Worm (Caenorhabditis elegans): ENCODE data around the gene spd-3.

The spd-3 gene

DNA sequence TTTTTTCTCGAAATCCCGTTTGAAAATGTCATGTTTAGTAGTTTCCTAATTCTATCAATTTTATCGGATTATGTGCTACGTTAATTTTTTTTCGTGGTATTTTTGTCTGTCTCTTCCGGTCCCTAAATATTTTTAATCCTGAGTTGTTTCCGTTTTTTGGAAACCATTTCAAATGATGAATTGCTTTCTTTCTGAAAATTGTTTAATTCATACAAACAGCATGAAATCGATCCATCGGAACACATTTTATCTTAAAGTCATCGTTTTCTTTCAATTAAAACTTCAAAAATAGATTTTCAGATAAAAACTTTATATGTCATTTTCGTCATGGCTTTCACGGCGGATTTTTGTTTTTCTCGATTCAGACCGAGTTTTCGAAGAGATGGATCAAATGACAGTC lies at the start of gene spd-3:
TSS of gene spd-3 (plus strand) at position 301 of the 400 bp plus-strand sequence.
- no peak for TF ChIP-seq nhr-23 (tag; optimal IDR thresholded peaks at IDR 0.05)
- TF ChIP-seq ztf-11 (tag; optimal IDR thresholded peaks at IDR 0.05), result no peak
- TF ChIP-seq snpc-4 (tag; optimal IDR thresholded peaks at IDR 0.05), result no peak
- no peak for TF ChIP-seq ceh-82 (tag; optimal IDR thresholded peaks at IDR 0.05)
- no peak for TF ChIP-seq ama-1 (optimal IDR thresholded peaks at IDR 0.05)
- no peak for TF ChIP-seq nhr-6 (tag; optimal IDR thresholded peaks at IDR 0.05)
- no peak for TF ChIP-seq sma-9 (GFP tag; optimal IDR thresholded peaks at IDR 0.05)
- no peak for TF ChIP-seq sma-9 (tag; optimal IDR thresholded peaks at IDR 0.05)
- no peak for TF ChIP-seq ztf-1 (GFP tag; conservative IDR thresholded peaks at IDR 0.05)
- no peak for TF ChIP-seq peb-1 (tag; optimal IDR thresholded peaks at IDR 0.05)
- TF ChIP-seq C34F6.9 (tag; optimal IDR thresholded peaks at IDR 0.05), result no peak
- TF ChIP-seq gmeb-1 (tag; optimal IDR thresholded peaks at IDR 0.05), result no peak
- TF ChIP-seq nhr-129 (tag; optimal IDR thresholded peaks at IDR 0.05), result no peak
- TF ChIP-seq unc-39 (tag; optimal IDR thresholded peaks at IDR 0.05), result no peak
- no peak for TF ChIP-seq nhr-10 (tag; optimal IDR thresholded peaks at IDR 0.05)
- TF ChIP-seq skn-1 (tag; optimal IDR thresholded peaks at IDR 0.05), result no peak
- no peak for TF ChIP-seq R02D3.7 (tag; optimal IDR thresholded peaks at IDR 0.05)
- no peak for TF ChIP-seq ceh-16 (tag; optimal IDR thresholded peaks at IDR 0.05)
- TF ChIP-seq lin-11 (tag; optimal IDR thresholded peaks at IDR 0.05), result no peak

- TF ChIP-seq ztf-1 (GFP tag; conservative IDR thresholded peaks at IDR 0.05) (no peak), blmp-1 (tag; optimal IDR thresholded peaks at IDR 0.05; ENCODE audit: insufficient read depth) (no peak), Y55F3AM.14 (GFP tag; optimal IDR thresholded peaks at IDR 0.05) (no peak), skn-1 (tag; optimal IDR thresholded peaks at IDR 0.05) (no peak), ama-1 (optimal IDR thresholded peaks at IDR 0.05) (no peak), nhr-21 (tag; optimal IDR thresholded peaks at IDR 0.05) (no peak), nhr-25 (tag; optimal IDR thresholded peaks at IDR 0.05) (no peak), nhr-10 (tag; optimal IDR thresholded peaks at IDR 0.05) (no peak), R02D3.7 (tag; optimal IDR thresholded peaks at IDR 0.05) (no peak)
Observed at ce11 chrIV:6740190-6740589, 22.3 kb upstream of the spd-3 start, which contains the start of gene Y73B6A.3. Gene Y73B6A.3, minus strand, starts transcription at chrIV:6740290.

DNA sequence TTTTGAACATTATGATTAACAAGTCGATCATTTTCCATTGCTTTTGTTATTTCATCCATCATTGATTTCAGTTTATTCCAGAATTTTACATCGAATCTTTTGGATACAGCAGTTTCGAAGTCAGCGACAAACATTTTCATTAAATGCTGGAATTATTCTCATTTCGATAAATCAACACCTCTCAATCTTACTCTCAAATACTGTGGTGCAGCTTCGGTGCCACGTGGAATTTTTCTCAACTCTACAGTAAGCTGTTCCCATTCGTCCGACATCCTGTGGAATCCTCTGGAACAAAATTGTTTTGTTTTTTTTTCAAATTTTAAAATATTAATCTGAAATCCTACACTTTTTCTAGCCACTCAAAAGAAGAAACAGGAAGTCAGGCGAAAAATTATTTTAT lies 20.4 kb upstream of the spd-3 start, which contains the start of gene smg-7:
TSS of gene smg-7 (minus strand) at position 285 of the 400 bp plus-strand sequence.
- TF ChIP-seq skn-1 (tag; optimal IDR thresholded peaks at IDR 0.05) (no peak), mdl-1 (tag; optimal IDR thresholded peaks at IDR 0.05) (no peak), mab-5 (tag; optimal IDR thresholded peaks at IDR 0.05) (no peak), ZK546.5 (tag; optimal IDR thresholded peaks at IDR 0.05) (no peak), sma-3 (GFP tag; optimal IDR thresholded peaks at IDR 0.05) (no peak), elt-1 (tag; optimal IDR thresholded peaks at IDR 0.05) (no peak), nhr-6 (tag; optimal IDR thresholded peaks at IDR 0.05) (no peak)

ce11 chrIV:6747083-6747482 lies 15.4 kb upstream of the spd-3 start:
- TF ChIP-seq alr-1 (tag; optimal IDR thresholded peaks at IDR 0.05) (no peak), mab-5 (tag; optimal IDR thresholded peaks at IDR 0.05) (no peak), lin-13 (GFP tag; optimal IDR thresholded peaks at IDR 0.05) (no peak), blmp-1 (tag; optimal IDR thresholded peaks at IDR 0.05; ENCODE audit: insufficient read depth) (no peak), C34F6.9 (tag; optimal IDR thresholded peaks at IDR 0.05) (no peak), gmeb-1 (tag; optimal IDR thresholded peaks at IDR 0.05) (no peak), R02D3.7 (tag; optimal IDR thresholded peaks at IDR 0.05) (no peak), unc-55 (GFP tag; optimal IDR thresholded peaks at IDR 0.05) (no peak), nhr-11 (tag; optimal IDR thresholded peaks at IDR 0.05) (no peak)

DNA sequence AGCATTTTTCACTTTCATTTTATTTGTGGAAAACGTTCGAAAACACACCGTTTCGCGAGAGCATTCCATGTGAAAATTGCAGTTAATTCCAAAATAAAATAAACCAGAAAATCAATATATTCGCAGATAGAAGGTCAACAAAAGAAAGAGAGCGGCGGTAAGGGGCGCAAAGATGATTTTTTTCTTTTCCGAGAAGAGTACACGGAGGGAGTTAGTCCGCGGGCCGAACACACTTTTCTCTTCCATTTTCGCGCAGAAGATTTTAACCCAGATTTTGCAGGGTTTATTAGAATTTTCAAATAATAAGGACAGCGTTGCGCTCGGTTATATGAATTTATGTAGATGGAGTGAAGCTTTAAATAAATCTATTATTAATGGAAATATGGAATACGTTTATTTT lies 14.9 kb upstream of the spd-3 start:
- TF ChIP-seq sma-9 (GFP tag; optimal IDR thresholded peaks at IDR 0.05), result peak; percentile 61
- TF ChIP-seq sma-9 (tag; optimal IDR thresholded peaks at IDR 0.05), result no peak
- peak; percentile 48 for TF ChIP-seq unc-55 (GFP tag; optimal IDR thresholded peaks at IDR 0.05)
- no peak for TF ChIP-seq nhr-77 (tag; optimal IDR thresholded peaks at IDR 0.05)
- TF ChIP-seq lsy-2 (tag; optimal IDR thresholded peaks at IDR 0.05), result peak in 1 of 2 experiments; percentile 45
- peak; percentile 32 for TF ChIP-seq sma-3 (GFP tag; optimal IDR thresholded peaks at IDR 0.05)
- TF ChIP-seq crh-2 (tag; optimal IDR thresholded peaks at IDR 0.05), result peak; percentile 17
- TF ChIP-seq nhr-23 (tag; optimal IDR thresholded peaks at IDR 0.05), result no peak
- TF ChIP-seq C34F6.9 (tag; optimal IDR thresholded peaks at IDR 0.05), result peak; percentile 28
- TF ChIP-seq F13H6.1 (tag; optimal IDR thresholded peaks at IDR 0.05), result no peak
- peak; percentile 1 for TF ChIP-seq fos-1 (tag; optimal IDR thresholded peaks at IDR 0.05)
- peak; percentile 25 for TF ChIP-seq gmeb-1 (tag; optimal IDR thresholded peaks at IDR 0.05)
- TF ChIP-seq snpc-4 (tag; optimal IDR thresholded peaks at IDR 0.05), result no peak
- TF ChIP-seq nhr-129 (tag; optimal IDR thresholded peaks at IDR 0.05), result peak; percentile 22

Measured in whole organism, L2 larva.